Fruit fly (Drosophila melanogaster) whole organism, larva: Measurements from ENCODE around the gene Lim3.

Source experiments
- noc ChIP-seq: fragments of 200-800 bp; sonication (Bioruptor generic); optimal IDR thresholded peaks from 3 replicates; lab custom pipeline; 2019; ENCODE audit warnings: missing biosample characterization, mild to moderate bottlenecking, missing genetic modification characterization, moderate library complexity

The Lim3 gene

DNA sequence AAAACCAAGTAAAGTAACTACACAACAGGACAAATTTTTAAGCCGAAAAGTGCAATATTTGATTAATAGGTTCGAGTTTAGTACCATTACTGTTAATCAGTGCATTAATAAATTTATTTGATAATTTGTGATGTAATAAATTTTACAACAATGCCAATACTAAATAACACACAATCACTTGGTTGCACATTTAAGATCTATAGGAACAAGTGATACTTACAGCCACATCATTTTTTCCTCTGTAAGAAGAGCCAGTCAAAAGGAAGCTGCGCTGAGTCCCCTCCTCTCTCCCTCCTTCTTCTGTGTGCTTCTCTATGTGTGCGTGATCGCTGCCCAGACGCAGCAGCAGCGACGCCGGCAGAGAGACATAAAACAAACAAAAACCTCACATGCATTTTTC lies 28.5 kb upstream of the Lim3 start:
- TF ChIP-seq noc: no peak

DNA sequence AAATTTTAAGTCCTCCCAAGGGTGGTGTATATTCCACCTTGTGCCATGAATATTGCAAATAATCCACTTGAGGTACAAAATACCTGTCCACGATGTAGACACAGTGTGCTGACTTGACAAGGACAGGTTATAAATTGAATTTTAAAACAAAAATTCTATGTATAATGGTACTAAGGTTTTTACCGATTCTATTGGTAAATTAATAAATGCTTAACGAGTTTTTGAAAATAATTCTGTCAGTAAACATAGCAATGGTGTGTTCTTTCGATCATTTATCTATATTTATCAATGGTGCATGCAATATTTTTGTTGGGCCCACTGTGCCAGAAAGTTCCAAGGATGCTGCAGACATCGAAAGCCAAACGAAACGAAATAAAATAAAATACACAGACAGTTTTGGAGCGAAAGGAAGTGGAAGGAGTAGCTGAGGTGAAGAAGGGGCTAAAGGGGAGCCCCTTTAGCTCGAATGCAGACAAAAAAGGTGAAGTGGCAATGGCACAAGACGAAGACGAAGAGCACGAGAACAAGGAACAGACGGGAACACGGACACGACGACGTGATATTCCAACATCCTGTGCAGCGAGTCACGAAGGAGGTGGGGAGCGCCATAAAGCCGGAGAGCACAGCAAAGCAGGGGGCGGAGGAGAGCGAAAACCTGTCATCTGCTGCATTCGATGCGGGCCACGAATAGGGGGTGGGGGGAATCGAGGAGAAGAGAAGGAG lies 27.9 kb upstream of the Lim3 start:
- TF ChIP-seq noc: no peak

DNA sequence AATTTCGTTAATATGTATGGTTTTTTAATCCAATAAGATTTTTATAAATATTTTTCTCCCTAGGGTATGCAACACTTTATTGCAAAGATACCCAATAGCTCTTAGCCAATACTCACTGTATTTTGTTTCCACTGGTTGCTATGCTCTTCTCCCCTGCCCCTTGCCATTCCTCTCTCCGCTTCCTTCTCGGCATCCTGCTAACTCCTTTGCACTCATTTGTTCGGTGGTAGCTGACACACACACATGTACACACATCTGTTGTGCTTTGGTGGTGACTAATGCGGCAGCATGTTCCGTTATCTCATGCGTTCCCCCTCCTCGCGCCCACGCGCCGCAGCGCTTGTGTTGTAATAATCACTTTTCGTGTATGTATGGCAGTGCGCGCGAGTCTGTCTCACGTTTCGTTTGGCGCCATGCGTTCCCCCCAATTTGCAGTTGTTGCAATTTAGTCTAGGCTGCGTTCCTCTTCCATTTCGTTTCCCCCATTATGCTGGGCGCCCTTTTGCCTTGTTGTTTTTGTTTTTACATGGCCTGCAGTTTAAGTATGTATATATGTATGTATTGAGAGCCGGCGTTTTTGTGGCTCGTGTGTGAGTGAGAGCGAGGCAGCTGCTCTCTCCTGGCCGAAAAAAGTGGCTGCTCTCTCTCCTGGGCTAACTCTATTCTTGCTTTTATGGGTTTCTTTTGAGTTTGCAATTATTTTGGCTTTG lies 26.7 kb upstream of the Lim3 start, which contains the start of gene Polr1D:
Gene Polr1D (minus strand): TSS at position 420 of the 710 bp plus-strand sequence.
- TF ChIP-seq noc: peak; percentile 17

- no peak for TF ChIP-seq noc
Observed at dm6 chr2L:19134366-19134689, 26.1 kb upstream of the Lim3 start.

dm6 chr2L:19133465-19134365 lies 25.5 kb upstream of the Lim3 start, which contains the start of gene brat:
Gene brat (plus strand): TSS chr2L:19133816.
- TF ChIP-seq noc: peak; percentile 19

DNA sequence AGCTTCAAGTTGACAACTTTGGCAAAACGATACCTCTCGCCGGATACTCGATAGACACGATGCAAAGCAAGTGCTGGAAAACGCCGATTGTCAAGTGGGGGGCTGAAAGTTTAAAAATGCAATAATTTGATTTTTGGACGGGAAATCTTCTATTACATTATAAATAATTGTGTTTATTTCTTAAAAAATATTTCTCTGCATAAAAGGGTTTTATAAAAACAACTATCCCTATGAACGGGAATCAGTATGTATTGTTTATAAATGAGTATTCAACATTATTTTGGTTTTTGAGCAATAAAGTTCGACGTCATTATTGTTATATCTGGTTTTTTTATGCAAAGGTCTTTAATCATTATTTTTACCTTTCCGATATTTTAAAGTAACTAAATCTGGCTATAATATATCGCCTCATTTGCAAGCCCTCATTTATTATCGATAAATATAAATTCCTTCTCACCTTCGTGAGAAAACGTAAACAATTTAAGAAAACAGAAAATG lies 23.7 kb upstream of the Lim3 start, which contains the start of the genes AsnRS and DCTN6-p27:
Gene AsnRS (minus strand): TSS at position 50 of the 498 bp plus-strand sequence.
Gene DCTN6-p27 (plus strand): TSS at position 419 of the 498 bp plus-strand sequence.
- TF ChIP-seq noc: peak; percentile 76

dm6 chr2L:19126888-19127287 lies 18.7 kb upstream of the Lim3 start:
- TF ChIP-seq noc: peak; percentile 74

dm6 chr2L:19123472-19124070 lies 15.3 kb upstream of the Lim3 start, which contains the start of gene Phb1:
Gene Phb1 (minus strand): TSS chr2L:19123869.
- TF ChIP-seq noc: no peak

DNA sequence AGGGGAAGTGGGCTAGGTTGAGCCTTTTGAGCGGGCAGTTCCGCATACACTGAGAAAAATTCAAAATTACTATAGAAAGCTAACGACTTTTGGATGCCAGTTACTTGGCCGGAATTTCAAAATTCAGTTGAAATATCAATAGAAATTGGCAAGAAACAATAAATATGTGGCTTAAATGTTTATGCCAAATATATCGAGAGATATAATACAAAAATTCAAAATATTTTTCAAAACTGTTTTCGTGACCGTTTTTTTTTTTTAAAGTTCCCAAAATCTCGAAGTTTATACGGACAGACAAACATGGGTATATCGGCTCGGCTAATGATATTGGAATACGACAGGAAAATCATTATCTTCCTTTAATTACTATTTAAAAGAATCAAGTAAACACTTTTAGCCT lies 12.8 kb upstream of the Lim3 start:
- no peak for TF ChIP-seq noc

DNA sequence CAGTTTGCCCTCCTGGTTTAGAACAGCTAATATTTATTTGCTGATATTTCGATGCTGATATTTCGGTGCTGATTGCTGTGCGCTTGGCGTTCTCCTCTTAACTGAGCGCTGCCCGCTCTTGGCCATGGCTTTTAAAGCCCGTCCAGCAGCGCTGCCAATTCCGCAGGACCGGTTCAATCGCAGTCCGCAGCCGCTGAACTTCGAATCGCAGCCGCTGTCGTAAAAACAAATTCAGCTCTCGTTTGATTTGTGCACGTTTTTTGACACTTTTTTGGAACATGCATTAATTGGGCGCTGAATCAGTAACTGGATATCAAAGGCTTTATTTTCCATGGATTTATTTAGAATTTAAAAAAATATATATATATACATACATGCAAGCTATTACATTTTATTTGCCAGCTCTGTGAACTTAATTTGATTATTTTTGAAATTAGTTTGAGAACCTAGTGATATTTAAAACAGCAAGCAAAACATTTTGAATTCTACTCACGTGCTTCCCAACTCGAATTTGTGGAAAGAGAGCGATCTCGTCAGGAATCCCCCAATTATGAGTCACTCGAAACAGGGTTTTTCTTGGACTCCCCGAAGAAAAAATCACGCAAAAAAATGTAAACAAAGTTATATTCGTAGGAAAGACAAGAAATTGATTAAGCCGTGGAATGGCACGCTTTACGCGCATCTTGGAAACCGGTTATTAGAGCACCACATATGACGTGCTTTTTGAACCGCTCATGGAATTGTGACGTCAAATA lies 12.1 kb upstream of the Lim3 start, which contains the start of gene Ddc:
Gene Ddc (minus strand): TSS at position 111 of the 755 bp plus-strand sequence.
- no peak for TF ChIP-seq noc

DNA sequence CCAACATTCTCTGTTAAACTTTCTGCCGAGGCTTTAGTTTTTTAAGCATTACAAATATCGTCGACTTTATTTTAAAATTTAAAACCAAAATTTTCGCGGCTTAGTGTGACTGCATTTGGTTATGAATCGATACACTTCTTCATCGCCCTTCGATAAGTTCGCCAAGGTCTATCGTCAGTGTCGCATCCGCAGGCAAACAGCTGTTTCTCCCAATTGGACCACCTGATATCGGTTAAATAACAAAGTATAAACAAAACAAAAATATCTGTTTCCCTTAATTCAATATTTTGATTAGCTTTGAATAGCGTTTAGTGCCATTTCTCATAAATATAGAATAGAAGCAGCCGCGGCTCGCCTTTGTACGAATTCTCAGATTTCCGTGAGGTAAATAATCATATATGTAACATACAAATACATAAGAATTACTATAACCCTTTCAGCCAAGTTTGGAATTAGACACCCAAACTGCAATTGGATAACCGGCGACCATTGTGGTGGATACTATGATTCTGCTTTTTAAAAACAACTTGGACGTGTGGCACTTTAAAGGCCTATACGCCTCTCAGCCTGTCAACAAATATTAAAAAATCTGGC lies 6.1 kb upstream of the Lim3 start, which contains the start of gene CG10561:
Gene CG10561 (plus strand): TSS at position 219 of the 594 bp plus-strand sequence.
- no peak for TF ChIP-seq noc

DNA sequence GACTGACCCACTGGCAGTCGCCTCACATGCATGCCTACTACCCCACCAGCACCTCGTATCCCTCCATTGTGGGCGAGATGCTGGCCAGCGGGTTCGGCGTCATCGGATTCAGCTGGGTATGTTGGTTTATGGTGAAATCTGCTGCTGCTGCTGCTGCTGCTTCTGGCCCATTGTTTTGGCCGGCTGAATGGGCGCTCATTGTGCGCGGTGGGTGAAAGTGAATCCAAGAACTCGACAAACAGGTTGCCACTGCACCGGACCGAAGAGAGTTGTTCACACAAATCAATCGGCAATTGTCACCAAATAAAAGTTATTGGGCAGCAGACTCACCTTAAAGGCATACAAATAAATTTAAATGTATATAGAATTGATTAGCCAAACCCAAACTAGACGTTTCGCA lies 4.0 kb upstream of the Lim3 start:
- no peak for TF ChIP-seq noc

dm6 chr2L:19111729-19112128 lies 3.5 kb upstream of the Lim3 start:
- no peak for TF ChIP-seq noc

DNA sequence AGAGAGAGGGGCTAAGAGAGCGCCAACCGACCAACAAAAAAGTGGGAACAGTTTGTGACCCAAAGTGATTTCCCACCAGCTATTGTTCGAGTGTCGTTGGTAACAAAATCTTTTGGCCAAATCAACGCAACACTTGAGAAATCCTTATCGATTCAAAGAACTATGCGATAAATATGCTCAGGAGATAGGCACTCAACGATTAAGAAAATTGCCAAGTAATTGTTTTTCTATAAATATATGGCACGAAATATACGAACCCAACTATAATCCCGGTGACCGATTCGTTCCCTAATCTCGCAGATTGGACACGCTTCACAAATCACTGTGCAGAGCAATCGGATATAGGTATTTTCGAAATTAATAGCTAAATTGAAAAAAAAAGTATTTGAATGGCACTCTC lies 2.9 kb upstream of the Lim3 start:
- peak; percentile 59 for TF ChIP-seq noc
